Worm (Caenorhabditis elegans) whole organism, L1 larva: ENCODE results near the gene Y54G2A.41.

ENCODE experiments used
- fos-1 ChIP-seq: fragments of 150-350 bp; optimal IDR thresholded peaks from 2 replicates; lab custom pipeline; 2014; ENCODE audit warnings: missing biosample characterization, missing genetic modification characterization
- nhr-28 ChIP-seq: fragments of 150-350 bp; optimal IDR thresholded peaks from 2 replicates; lab custom pipeline; 2014; ENCODE audit warnings: missing biosample characterization, missing genetic modification characterization
- snpc-4 ChIP-seq: fragments of 150-350 bp; optimal IDR thresholded peaks from 2 replicates; lab custom pipeline; 2014; ENCODE audit warnings: missing biosample characterization, missing genetic modification characterization

DNA sequence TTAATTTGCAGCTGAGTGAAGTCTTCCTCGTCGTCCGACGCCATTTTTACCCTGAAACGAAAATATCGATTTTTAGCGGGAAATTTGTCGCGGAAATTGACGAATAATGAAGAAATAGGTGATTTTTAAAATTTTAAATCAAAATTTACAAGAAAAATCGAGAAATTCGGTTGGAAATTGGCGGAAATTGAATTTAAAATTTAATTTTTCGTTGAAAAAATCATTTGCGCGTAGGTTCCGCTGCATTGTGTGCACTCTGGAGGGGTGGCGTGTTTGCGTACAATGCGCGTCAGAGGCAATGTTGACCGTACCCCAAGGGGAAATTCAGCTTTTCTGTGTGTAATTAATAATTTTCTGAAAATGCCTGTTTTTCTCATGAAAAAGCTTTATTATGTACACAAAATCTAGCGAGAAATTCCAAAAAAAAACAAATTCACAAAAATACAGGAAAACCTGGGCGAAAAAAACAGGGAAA lies 47.7 kb upstream of the Y54G2A.41 start, which contains the start of gene Y94H6A.5:
- TF ChIP-seq fos-1 (tag; lab: Kevin White, UChicago) (no peak), nhr-28 (tag; lab: Kevin White, UChicago) (no peak), snpc-4 (tag; lab: Kevin White, UChicago) (no peak)
